Worm (Caenorhabditis elegans): ENCODE measurements around the gene F08F8.7.

F08F8.7 gene

ce11 chrIII:7347049-7347448 lies at the start of gene F08F8.7:
Gene F08F8.7 (minus strand): TSS chrIII:7347149.
- TF ChIP-seq lin-13 (GFP tag; optimal IDR thresholded peaks at IDR 0.05) = no peak
- no peak for TF ChIP-seq hlh-17 (GFP tag; optimal IDR thresholded peaks at IDR 0.05; ENCODE audit: borderline replicate concordance)
- TF ChIP-seq nhr-28 (tag; optimal IDR thresholded peaks at IDR 0.05) = no peak
- TF ChIP-seq sup-37 (GFP tag; optimal IDR thresholded peaks at IDR 0.05) = no peak
- no peak for TF ChIP-seq lin-39 (tag; optimal IDR thresholded peaks at IDR 0.05)
- no peak for TF ChIP-seq nhr-47 (tag; optimal IDR thresholded peaks at IDR 0.05)
- TF ChIP-seq vab-15 (tag; optimal IDR thresholded peaks at IDR 0.05) = no peak
- no peak for TF ChIP-seq nhr-11 (tag; optimal IDR thresholded peaks at IDR 0.05)
- TF ChIP-seq elt-2 (tag; optimal IDR thresholded peaks at IDR 0.05) = no peak
- TF ChIP-seq zip-4 (GFP tag; optimal IDR thresholded peaks at IDR 0.05) = no peak
- no peak for TF ChIP-seq ceh-90 (tag; optimal IDR thresholded peaks at IDR 0.05)
- no peak for TF ChIP-seq tbx-2 (tag; optimal IDR thresholded peaks at IDR 0.05)

DNA sequence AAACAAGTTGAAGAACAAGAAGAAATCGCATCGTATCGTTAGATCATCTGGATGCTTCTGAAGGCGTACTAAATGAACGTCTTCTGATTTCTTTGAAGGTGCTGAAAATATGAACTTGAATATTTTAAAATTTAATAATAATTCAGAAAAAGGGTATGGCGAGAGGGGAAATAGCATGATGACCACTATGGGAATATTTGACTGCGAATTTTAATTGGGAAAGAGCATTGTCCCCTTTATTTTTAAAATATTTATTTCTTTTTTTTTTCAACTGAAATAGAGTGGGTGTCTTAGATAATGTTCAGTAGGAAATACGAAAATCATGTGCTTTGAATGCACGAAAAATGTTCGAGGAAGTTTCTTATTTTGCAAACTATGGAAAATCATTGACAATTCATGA lies 48.4 kb upstream of the F08F8.7 start, which contains the start of gene lgc-50:
Gene lgc-50, minus strand, starts transcription at position 101 of the 400 bp plus-strand sequence.
- TF ChIP-seq ztf-11 (tag; optimal IDR thresholded peaks at IDR 0.05) = no peak
- TF ChIP-seq mep-1 (tag; optimal IDR thresholded peaks at IDR 0.05) = no peak
- no peak for TF ChIP-seq sptf-1 (tag; optimal IDR thresholded peaks at IDR 0.05)
- TF ChIP-seq zag-1 (tag; optimal IDR thresholded peaks at IDR 0.05) = no peak
- TF ChIP-seq nhr-85 (tag) = no peak
- TF ChIP-seq ama-1 (optimal IDR thresholded peaks at IDR 0.05) = no peak
- TF ChIP-seq efl-3 (GFP tag; optimal IDR thresholded peaks at IDR 0.05) = no peak
- no peak for TF ChIP-seq irx-1 (tag; optimal IDR thresholded peaks at IDR 0.05)
- TF ChIP-seq ceh-88 (GFP tag; IDR thresholded peaks at IDR 0.05) = no peak

ce11 chrIII:7387359-7387758 lies 40.4 kb upstream of the F08F8.7 start:
- TF ChIP-seq mef-2 (tag; optimal IDR thresholded peaks at IDR 0.05) (no peak), hpl-2 (GFP tag; optimal IDR thresholded peaks at IDR 0.05) (no peak), pag-3 (tag; optimal IDR thresholded peaks at IDR 0.05; ENCODE audit: borderline replicate concordance, insufficient read depth) (no peak), lin-14 (GFP tag; optimal IDR thresholded peaks at IDR 0.05) (peak; percentile 66), jun-1 (tag; optimal IDR thresholded peaks at IDR 0.05) (peak; percentile 45), fkh-8 (tag; optimal IDR thresholded peaks at IDR 0.05) (no peak), ets-5 (GFP tag; IDR thresholded peaks at IDR 0.05) (no peak), fkh-10 (GFP tag; optimal IDR thresholded peaks at IDR 0.05) (peak; percentile 24), ceh-8 (GFP tag; optimal IDR thresholded peaks at IDR 0.05) (no peak), nhr-28 (tag; optimal IDR thresholded peaks at IDR 0.05) (no peak), dsc-1 (tag; optimal IDR thresholded peaks at IDR 0.05) (no peak), elt-3 (tag; optimal IDR thresholded peaks at IDR 0.05) (no peak), ceh-90 (tag; optimal IDR thresholded peaks at IDR 0.05) (no peak), hlh-4 (tag; optimal IDR thresholded peaks at IDR 0.05) (no peak), lsy-2 (tag; optimal IDR thresholded peaks at IDR 0.05) (peak in 1 of 2 experiments; percentile 52), elt-2 (tag; optimal IDR thresholded peaks at IDR 0.05) (peak; percentile 27), lir-3 (tag; optimal IDR thresholded peaks at IDR 0.05; ENCODE audit: poor library complexity) (no peak), lin-15B (tag; optimal IDR thresholded peaks at IDR 0.05) (peak; percentile 28), nhr-19 (GFP tag; conservative IDR thresholded peaks at IDR 0.05) (0 out of 2 replicates have a peak, but pooled peaks have one; percentile 10), ztf-11 (tag; optimal IDR thresholded peaks at IDR 0.05) (no peak), isw-1 (GFP tag; IDR thresholded peaks at IDR 0.05) (no peak), nhr-90 (tag; optimal IDR thresholded peaks at IDR 0.05; ENCODE audit: poor library complexity) (peak; percentile 9), nhr-71 (tag; optimal IDR thresholded peaks at IDR 0.05) (peak; percentile 46), snu-23 (GFP tag; optimal IDR thresholded peaks at IDR 0.05) (peak; percentile 33), nhr-77 (tag; optimal IDR thresholded peaks at IDR 0.05) (no peak), aly-2 (tag; optimal IDR thresholded peaks at IDR 0.05) (no peak), nhr-85 (tag) (no peak), C34B4.2 (tag; optimal IDR thresholded peaks at IDR 0.05) (no peak), rnt-1 (tag; optimal IDR thresholded peaks at IDR 0.05) (peak; percentile 16), aha-1 (tag; optimal IDR thresholded peaks at IDR 0.05) (no peak), lin-35 (GFP tag; optimal IDR thresholded peaks at IDR 0.05) (peak; percentile 18 to 36), Y116A8C.19 (tag; optimal IDR thresholded peaks at IDR 0.05; ENCODE audit: borderline replicate concordance) (no peak), tbx-2 (tag; optimal IDR thresholded peaks at IDR 0.05) (no peak), nhr-84 (tag; optimal IDR thresholded peaks at IDR 0.05) (no peak), nhr-76 (tag; optimal IDR thresholded peaks at IDR 0.05) (no peak)
